Worm (Caenorhabditis elegans) whole organism, midembryonic: ENCODE results near the gene lron-12.

Experiments
- cog-1 ChIP-seq: sonication (generic microtip); optimal IDR thresholded peaks from 2 replicates; lab custom pipeline; 2016; ENCODE audit warnings: missing genetic modification characterization, missing compliant biosample characterization
- med-1 ChIP-seq: sonication (generic microtip); optimal IDR thresholded peaks from 2 replicates; lab custom pipeline; 2017; ENCODE audit warnings: missing genetic modification characterization, mild to moderate bottlenecking, missing compliant biosample characterization, antibody characterized with exemption, missing genetic modification reagents; ENCODE audit not compliant: insufficient read depth
- ref-1 ChIP-seq: fragments of 200-800 bp; sonication (Bioruptor generic); conservative IDR thresholded peaks from 2 replicates; pipeline ENCODE4 v1.3.6; 2022; ENCODE audit warnings: missing genetic modification reagents, missing genetic modification characterization, missing compliant biosample characterization
- tab-1 ChIP-seq: fragments of 200-800 bp; sonication (Bioruptor generic); IDR thresholded peaks from 2 replicates; pipeline ENCODE4 v1.3.6; 2022; ENCODE audit warnings: missing genetic modification characterization, missing compliant biosample characterization
- ztf-23 ChIP-seq: fragments of 200-800 bp; sonication (Bioruptor generic); IDR thresholded peaks from 2 replicates; pipeline ENCODE4 v1.3.6; 2022; ENCODE audit warnings: missing genetic modification reagents, missing genetic modification characterization, missing compliant biosample characterization
- ztf-29 ChIP-seq: fragments of 200-800 bp; sonication (Bioruptor generic); IDR thresholded peaks from 2 replicates; pipeline ENCODE4 v1.3.6; 2022; ENCODE audit warnings: missing genetic modification reagents, missing genetic modification characterization, missing compliant biosample characterization

DNA sequence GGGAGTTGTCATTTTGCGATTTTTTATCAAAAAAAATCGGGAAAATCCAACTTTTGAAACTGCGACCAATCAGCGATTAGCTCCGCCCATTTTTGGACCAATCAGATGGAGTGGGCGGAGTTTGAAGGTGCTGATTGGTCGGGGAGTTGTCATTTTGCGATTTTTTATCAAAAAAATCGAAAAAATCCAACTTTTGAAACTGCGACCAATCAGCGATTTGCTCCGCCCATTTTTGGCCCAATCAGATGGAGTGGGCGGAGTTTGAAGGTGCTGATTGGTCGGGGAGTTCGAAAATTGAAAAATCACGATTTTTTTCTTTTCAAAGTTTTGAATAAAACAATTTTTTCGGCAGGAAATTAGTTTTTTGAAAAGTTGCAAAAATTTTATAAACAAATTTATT lies 39.3 kb upstream of the lron-12 start:
- TF ChIP-seq ref-1 (GFP tag; lab: Robert Waterston, UW) (no peak), tab-1 (GFP tag; lab: Robert Waterston, UW) (no peak), ztf-29 (GFP tag; lab: Robert Waterston, UW) (no peak), med-1 (GFP tag; lab: Kevin White, UChicago) (no peak), cog-1 (tag; lab: Kevin White, UChicago) (no peak), ztf-23 (no peak)
